Fruit fly (Drosophila melanogaster): ENCODE results near the gene CG33939.

The CG33939 gene

dm6 chrX:19189903-19190302 is 15.2 kb upstream of the CG33939 start, which contains the start of gene HP1D3csd:
TSS of gene HP1D3csd (plus strand) at chrX:19190214.
- TF ChIP-seq Dll (optimal IDR thresholded peaks at IDR 0.05) (no peak), usp (GFP tag; optimal IDR thresholded peaks at IDR 0.05) (no peak)

dm6 chrX:19187624-19188085 is 13.0 kb upstream of the CG33939 start, which contains the start of gene Mec2:
TSS of gene Mec2 (plus strand) at chrX:19188035.
- no peak for TF ChIP-seq psq (optimal IDR thresholded peaks at IDR 0.05)
- no peak for TF ChIP-seq pan (optimal IDR thresholded peaks at IDR 0.05)
- TF ChIP-seq usp (GFP tag; optimal IDR thresholded peaks at IDR 0.05) = no peak
- no peak for TF ChIP-seq EcR (GFP tag; optimal IDR thresholded peaks at IDR 0.05)
- TF ChIP-seq Dll (optimal IDR thresholded peaks at IDR 0.05) = no peak
- no peak for TF ChIP-seq CG8478 (optimal IDR thresholded peaks at IDR 0.05)

- TF ChIP-seq Dll (optimal IDR thresholded peaks at IDR 0.05) (no peak), usp (GFP tag; optimal IDR thresholded peaks at IDR 0.05) (no peak), psq (optimal IDR thresholded peaks at IDR 0.05) (no peak), pan (optimal IDR thresholded peaks at IDR 0.05) (no peak), EcR (GFP tag; optimal IDR thresholded peaks at IDR 0.05) (no peak), CG8478 (optimal IDR thresholded peaks at IDR 0.05) (no peak)
These were observed 8.4 kb upstream of the CG33939 start, which contains the start of gene CG33253 for dm6 chrX:19183121-19183520. TSS of gene CG33253 (plus strand) at chrX:19183421.

- TF ChIP-seq Dll (optimal IDR thresholded peaks at IDR 0.05) = no peak
- no peak for TF ChIP-seq usp (GFP tag; optimal IDR thresholded peaks at IDR 0.05)
- no peak for TF ChIP-seq EcR (GFP tag; optimal IDR thresholded peaks at IDR 0.05)
These were observed 5.1 kb upstream of the CG33939 start, which contains the start of the genes CG7556 and CG7453 for dm6 chrX:19179696-19180255. TSS of gene CG7556 (minus strand) at chrX:19179830. TSS of gene CG7453 (plus strand) at chrX:19180173.

dm6 chrX:19174092-19174491 is 608 bp downstream of the CG33939 start:
- TF ChIP-seq psq (optimal IDR thresholded peaks at IDR 0.05) = no peak
- TF ChIP-seq Dll (optimal IDR thresholded peaks at IDR 0.05) = no peak
- no peak for TF ChIP-seq pan (optimal IDR thresholded peaks at IDR 0.05)
- TF ChIP-seq usp (GFP tag; optimal IDR thresholded peaks at IDR 0.05) = no peak
- no peak for TF ChIP-seq EcR (GFP tag; optimal IDR thresholded peaks at IDR 0.05)
- TF ChIP-seq CG8478 (optimal IDR thresholded peaks at IDR 0.05) = no peak

dm6 chrX:19172955-19173354 is 1.7 kb downstream of the CG33939 start:
- no peak for TF ChIP-seq pan (optimal IDR thresholded peaks at IDR 0.05)
- no peak for TF ChIP-seq EcR (GFP tag; optimal IDR thresholded peaks at IDR 0.05)
- no peak for TF ChIP-seq CG8478 (optimal IDR thresholded peaks at IDR 0.05)
- TF ChIP-seq usp (GFP tag; optimal IDR thresholded peaks at IDR 0.05) = no peak
- no peak for TF ChIP-seq psq (optimal IDR thresholded peaks at IDR 0.05)
- TF ChIP-seq Dll (optimal IDR thresholded peaks at IDR 0.05) = no peak

- TF ChIP-seq pan (optimal IDR thresholded peaks at IDR 0.05) (no peak), Dll (optimal IDR thresholded peaks at IDR 0.05) (no peak), usp (GFP tag; optimal IDR thresholded peaks at IDR 0.05) (no peak), EcR (GFP tag; optimal IDR thresholded peaks at IDR 0.05) (no peak), psq (optimal IDR thresholded peaks at IDR 0.05) (no peak), CG8478 (optimal IDR thresholded peaks at IDR 0.05) (no peak)
These were observed 2.8 kb downstream of the CG33939 start for dm6 chrX:19171926-19172325.

- TF ChIP-seq EcR (GFP tag; optimal IDR thresholded peaks at IDR 0.05) = no peak
These were observed 3.9 kb downstream of the CG33939 start, which contains the start of gene Inx5 for dm6 chrX:19170791-19171190. TSS of gene Inx5 (minus strand) at chrX:19170883.

- no peak for TF ChIP-seq CG8478 (optimal IDR thresholded peaks at IDR 0.05)
- no peak for TF ChIP-seq psq (optimal IDR thresholded peaks at IDR 0.05)
- TF ChIP-seq pan (optimal IDR thresholded peaks at IDR 0.05) = peak; percentile 84
- no peak for TF ChIP-seq Dll (optimal IDR thresholded peaks at IDR 0.05)
- TF ChIP-seq usp (GFP tag; optimal IDR thresholded peaks at IDR 0.05) = no peak
- no peak for TF ChIP-seq EcR (GFP tag; optimal IDR thresholded peaks at IDR 0.05)
These were observed 6.9 kb downstream of the CG33939 start for dm6 chrX:19167586-19168403.

dm6 chrX:19167032-19167568 is 7.6 kb downstream of the CG33939 start, which contains the start of gene RhoGAP18B:
TSS of gene RhoGAP18B (minus strand) at chrX:19167082.
- TF ChIP-seq pan (optimal IDR thresholded peaks at IDR 0.05) (no peak), usp (GFP tag; optimal IDR thresholded peaks at IDR 0.05) (no peak), EcR (GFP tag; optimal IDR thresholded peaks at IDR 0.05) (no peak), psq (optimal IDR thresholded peaks at IDR 0.05) (no peak), Dll (optimal IDR thresholded peaks at IDR 0.05) (no peak), CG8478 (optimal IDR thresholded peaks at IDR 0.05) (no peak)

- TF ChIP-seq usp (GFP tag; optimal IDR thresholded peaks at IDR 0.05) (no peak), EcR (GFP tag; optimal IDR thresholded peaks at IDR 0.05) (no peak), pan (optimal IDR thresholded peaks at IDR 0.05) (no peak), CG8478 (optimal IDR thresholded peaks at IDR 0.05) (no peak), Dll (optimal IDR thresholded peaks at IDR 0.05) (no peak), psq (optimal IDR thresholded peaks at IDR 0.05) (no peak)
These were observed 8.4 kb downstream of the CG33939 start for dm6 chrX:19166152-19166935.

All from whole organism.